Fruit fly (Drosophila melanogaster) S2 (cell line): ENCODE measurements around the gene Cyp312a1.

Experiments
- CG8478 ChIP-seq: fragments of >200 bp; optimal IDR thresholded peaks from 2 replicates; lab custom pipeline; 2018
- CTCF ChIP-seq, 2 experiments: fragments of >200 bp; optimal IDR thresholded peaks; 2 replicates each; lab custom pipeline; 2018

dm6 chr3L:18102161-18102565, 30.3 kb downstream of the Cyp312a1 start:
- no peak for TF ChIP-seq CG8478
- no peak for TF ChIP-seq CTCF (optimal IDR thresholded peaks at IDR 0.05; lab: Kevin White, UChicago)
